Fruit fly (Drosophila melanogaster) Kc167 (cell line): Measurements from ENCODE around the gene CG9757.

Experiments
- Myc ChIP-seq: fragments of >200 bp; optimal IDR thresholded peaks from 2 replicates; lab custom pipeline; 2017; ENCODE audit warnings: missing external identifiers
- h ChIP-seq: fragments of >200 bp; optimal IDR thresholded peaks from 3 replicates; lab custom pipeline; 2018; ENCODE audit warnings: missing external identifiers
- psq ChIP-seq: fragments of >200 bp; optimal IDR thresholded peaks from 2 replicates; lab custom pipeline; 2017; ENCODE audit warnings: missing external identifiers
- ttk ChIP-seq: sonication (Bioruptor generic); optimal IDR thresholded peaks from 2 replicates; lab custom pipeline; 2017; ENCODE audit warnings: missing external identifiers

- TF ChIP-seq h (lab: Kevin White, UChicago) (no peak), psq (lab: Kevin White, UChicago) (no peak), ttk (lab: Kevin White, UChicago) (no peak), Myc (lab: Kevin White, UChicago) (no peak)
Observed at dm6 chr3R:13660924-13661659, 48.9 kb upstream of the CG9757 start, which contains the start of gene B52.
